Worm (Caenorhabditis elegans): ENCODE results near the gene F40G12.5.
"Not testable (repeated sequence)": the region's sequence is repeated elsewhere in the genome, so short reads cannot be mapped to it uniquely, and the experiment has no call there.

DNA sequence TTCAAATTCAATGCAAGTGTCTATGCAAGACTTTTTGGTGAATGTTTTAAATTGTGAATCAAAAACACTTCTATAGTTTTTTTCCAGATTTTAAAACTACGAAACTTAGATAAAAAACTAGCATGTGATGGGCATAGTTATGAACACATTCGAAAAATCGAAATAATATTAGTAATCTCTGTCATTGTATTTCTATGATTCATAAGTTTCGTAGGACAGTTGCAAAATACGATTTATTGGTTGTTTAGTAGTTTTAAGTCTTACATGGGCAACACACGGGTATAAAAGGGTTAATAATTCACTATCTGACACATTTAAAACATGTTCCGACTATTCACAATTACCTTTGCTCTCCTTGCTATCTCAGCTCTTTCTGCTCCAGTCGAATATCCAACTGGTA, 37.5 kb upstream of the F40G12.5 start, which contains the start of gene spig-5:
- TF ChIP-seq mep-1 (tag; optimal IDR thresholded peaks at IDR 0.05); ces-1 (GFP tag; optimal IDR thresholded peaks at IDR 0.05); lsy-2 (tag; optimal IDR thresholded peaks at IDR 0.05); unc-62 (GFP tag; optimal IDR thresholded peaks at IDR 0.05); nhr-76 (tag; optimal IDR thresholded peaks at IDR 0.05); pha-4 (tag; optimal IDR thresholded peaks at IDR 0.05); ztf-11 (tag; optimal IDR thresholded peaks at IDR 0.05); nhr-12 (tag; optimal IDR thresholded peaks at IDR 0.05); lin-32 (GFP tag; optimal IDR thresholded peaks at IDR 0.05); sptf-1 (tag; optimal IDR thresholded peaks at IDR 0.05); unc-39 (tag; optimal IDR thresholded peaks at IDR 0.05); snpc-4 (tag; optimal IDR thresholded peaks at IDR 0.05); nhr-2 (tag; optimal IDR thresholded peaks at IDR 0.05); elt-1 (tag; optimal IDR thresholded peaks at IDR 0.05; ENCODE audit: borderline replicate concordance, insufficient read depth): not testable (repeated sequence)
